Worm (Caenorhabditis elegans): ENCODE data around the gene fmo-1.

ce11 chrIV:10636649-10637048 lies 25.0 kb upstream of the fmo-1 start, which contains the start of gene F56C4.1:
- TF ChIP-seq lin-15B (tag; optimal IDR thresholded peaks at IDR 0.05) (no peak), skn-1 (tag; optimal IDR thresholded peaks at IDR 0.05) (no peak)

Data from whole organism, L1 larva.